Fruit fly (Drosophila melanogaster) whole organism: ENCODE data around the gene G6P.

Experiments
- CG8478 ChIP-seq: fragments of >200 bp; optimal IDR thresholded peaks from 2 replicates; lab custom pipeline; 2018; ENCODE audit warnings: inconsistent platforms
- Dll ChIP-seq: fragments of >200 bp; optimal IDR thresholded peaks from 2 replicates; lab custom pipeline; 2017
- EcR ChIP-seq, 2 experiments: fragments of >200 bp; optimal IDR thresholded peaks; 2 replicates each; lab custom pipeline; 2017; ENCODE audit warnings: missing biosample characterization in 2 of 2, missing genetic modification characterization in 2 of 2, missing genetic modification reagents in 2 of 2
- pan ChIP-seq: fragments of >200 bp; optimal IDR thresholded peaks from 2 replicates; lab custom pipeline; 2017
- psq ChIP-seq: fragments of >200 bp; optimal IDR thresholded peaks from 2 replicates; lab custom pipeline; 2017
- usp ChIP-seq: fragments of >200 bp; optimal IDR thresholded peaks from 2 replicates; lab custom pipeline; 2017; ENCODE audit warnings: missing biosample characterization, missing genetic modification characterization, mixed read lengths

The G6P gene

dm6 chr2L:2810831-2811230, 4.7 kb downstream of the G6P start:
- TF ChIP-seq EcR (GFP tag; optimal IDR thresholded peaks at IDR 0.05; lab: Kevin White, UChicago) (no peak), Dll (lab: Kevin White, UChicago) (no peak), psq (lab: Kevin White, UChicago) (no peak), CG8478 (no peak), pan (lab: Kevin White, UChicago) (no peak), usp (GFP tag; lab: Kevin White, UChicago) (no peak)

- no peak for TF ChIP-seq usp (GFP tag; lab: Kevin White, UChicago)
- TF ChIP-seq Dll (lab: Kevin White, UChicago) = no peak
- TF ChIP-seq psq (lab: Kevin White, UChicago) = no peak
- TF ChIP-seq pan (lab: Kevin White, UChicago) = no peak
- TF ChIP-seq CG8478 = no peak
- no peak for TF ChIP-seq EcR (GFP tag; optimal IDR thresholded peaks at IDR 0.05; lab: Kevin White, UChicago)
Observed at dm6 chr2L:2808038-2808699, 7.4 kb downstream of the G6P start.

dm6 chr2L:2807597-2807996, 8.0 kb downstream of the G6P start:
- TF ChIP-seq pan (lab: Kevin White, UChicago) = no peak
- TF ChIP-seq Dll (lab: Kevin White, UChicago) = no peak
- TF ChIP-seq usp (GFP tag; lab: Kevin White, UChicago) = no peak
- TF ChIP-seq CG8478 = no peak
- no peak for TF ChIP-seq psq (lab: Kevin White, UChicago)
- no peak for TF ChIP-seq EcR (GFP tag; optimal IDR thresholded peaks at IDR 0.05; lab: Kevin White, UChicago)

dm6 chr2L:2806190-2806763, 9.3 kb downstream of the G6P start:
- TF ChIP-seq CG8478 (no peak), pan (lab: Kevin White, UChicago) (no peak), usp (GFP tag; lab: Kevin White, UChicago) (no peak), psq (lab: Kevin White, UChicago) (no peak), Dll (lab: Kevin White, UChicago) (peak; percentile 49), EcR (GFP tag; optimal IDR thresholded peaks at IDR 0.05; lab: Kevin White, UChicago) (no peak)

- TF ChIP-seq Dll (lab: Kevin White, UChicago) = peak; percentile 8
- TF ChIP-seq CG8478 = no peak
Observed at dm6 chr2L:2804634-2805311, 10.8 kb downstream of the G6P start, which contains the start of gene daw. Gene daw, plus strand, starts transcription at chr2L:2805261.

dm6 chr2L:2802527-2802926, 13.0 kb downstream of the G6P start:
- TF ChIP-seq psq (lab: Kevin White, UChicago) = no peak
- TF ChIP-seq CG8478 = no peak
- TF ChIP-seq pan (lab: Kevin White, UChicago) = no peak
- no peak for TF ChIP-seq usp (GFP tag; lab: Kevin White, UChicago)
- no peak for TF ChIP-seq Dll (lab: Kevin White, UChicago)
- no peak for TF ChIP-seq EcR (GFP tag; optimal IDR thresholded peaks at IDR 0.05; lab: Kevin White, UChicago)

dm6 chr2L:2800956-2801776, 14.4 kb downstream of the G6P start:
- no peak for TF ChIP-seq usp (GFP tag; lab: Kevin White, UChicago)
- TF ChIP-seq EcR (GFP tag; optimal IDR thresholded peaks at IDR 0.05; lab: Kevin White, UChicago) = no peak
- TF ChIP-seq Dll (lab: Kevin White, UChicago) = no peak
- no peak for TF ChIP-seq pan (lab: Kevin White, UChicago)
- TF ChIP-seq psq (lab: Kevin White, UChicago) = no peak
- no peak for TF ChIP-seq CG8478

dm6 chr2L:2799909-2800478, 15.6 kb downstream of the G6P start, which contains the start of gene Syt1:
Gene Syt1, minus strand, starts transcription at chr2L:2799979.
- TF ChIP-seq Dll (lab: Kevin White, UChicago) = no peak
- no peak for TF ChIP-seq usp (GFP tag; lab: Kevin White, UChicago)
- TF ChIP-seq CG8478 = no peak
- TF ChIP-seq EcR (GFP tag; optimal IDR thresholded peaks at IDR 0.05; lab: Kevin White, UChicago) = no peak
- no peak for TF ChIP-seq pan (lab: Kevin White, UChicago)
- no peak for TF ChIP-seq psq (lab: Kevin White, UChicago)

dm6 chr2L:2797186-2797585, 18.4 kb downstream of the G6P start:
- TF ChIP-seq usp (GFP tag; lab: Kevin White, UChicago) = no peak
- TF ChIP-seq Dll (lab: Kevin White, UChicago) = no peak
- TF ChIP-seq CG8478 = no peak
- TF ChIP-seq EcR (GFP tag; optimal IDR thresholded peaks at IDR 0.05; lab: Kevin White, UChicago) = no peak
- TF ChIP-seq psq (lab: Kevin White, UChicago) = no peak
- TF ChIP-seq pan (lab: Kevin White, UChicago) = no peak

dm6 chr2L:2782790-2783189, 32.8 kb downstream of the G6P start:
- TF ChIP-seq psq (lab: Kevin White, UChicago) (no peak), Dll (lab: Kevin White, UChicago) (no peak), EcR (GFP tag; optimal IDR thresholded peaks at IDR 0.05; lab: Kevin White, UChicago) (no peak), usp (GFP tag; lab: Kevin White, UChicago) (no peak), pan (lab: Kevin White, UChicago) (no peak), CG8478 (no peak)
